Worm (Caenorhabditis elegans) whole organism, mixed stage, embryonic: ENCODE measurements around the gene tbc-7.

Experiments used
- M03D4.4 ChIP-seq: sonication (generic microtip); optimal IDR thresholded peaks from 2 replicates; lab custom pipeline; 2017; ENCODE audit warnings: mild to moderate bottlenecking, missing genetic modification characterization, missing compliant biosample characterization
- bed-3 ChIP-seq: fragments of 200-800 bp; sonication (Bioruptor generic); optimal IDR thresholded peaks from 3 replicates; lab custom pipeline; 2018; ENCODE audit warnings: mild to moderate bottlenecking, missing genetic modification characterization, moderate library complexity, missing compliant biosample characterization
- blmp-1 ChIP-seq: fragments of 150-350 bp; optimal IDR thresholded peaks from 2 replicates; lab custom pipeline; 2014; ENCODE audit warnings: missing biosample characterization, missing genetic modification characterization
- ceh-39 ChIP-seq: fragments of 150-350 bp; optimal IDR thresholded peaks from 2 replicates; lab custom pipeline; 2014; ENCODE audit warnings: missing biosample characterization, missing genetic modification characterization
- ceh-43 ChIP-seq: fragments of 200-800 bp; sonication (Bioruptor generic); optimal IDR thresholded peaks from 2 replicates; lab custom pipeline; 2018; ENCODE audit warnings: mild to moderate bottlenecking, missing genetic modification characterization, moderate library complexity, missing compliant biosample characterization
- ceh-83 ChIP-seq: fragments of 200-800 bp; sonication (Bioruptor generic); optimal IDR thresholded peaks from 2 replicates; lab custom pipeline; 2018; ENCODE audit warnings: mild to moderate bottlenecking, missing genetic modification characterization, missing compliant biosample characterization
- ces-1 ChIP-seq: fragments of 150-350 bp; optimal IDR thresholded peaks from 2 replicates; lab custom pipeline; 2014; ENCODE audit warnings: missing biosample characterization, missing genetic modification reagents, missing genetic modification characterization
- cnd-1 ChIP-seq: fragments of 200-800 bp; sonication (Bioruptor generic); optimal IDR thresholded peaks from 2 replicates; lab custom pipeline; 2018; ENCODE audit warnings: mild to moderate bottlenecking, missing genetic modification characterization, missing compliant biosample characterization
- drap-1 ChIP-seq: fragments of 200-800 bp; sonication (Bioruptor generic); optimal IDR thresholded peaks from 3 replicates; lab custom pipeline; 2018; ENCODE audit warnings: mild to moderate bottlenecking, missing genetic modification characterization, missing compliant biosample characterization
- elt-1 ChIP-seq: sonication (generic microtip); optimal IDR thresholded peaks from 2 replicates; lab custom pipeline; 2017; ENCODE audit warnings: missing genetic modification characterization, mild to moderate bottlenecking, missing compliant biosample characterization, antibody characterized with exemption, moderate library complexity, borderline replicate concordance; ENCODE audit not compliant: insufficient read depth
- elt-3 ChIP-seq: fragments of 150-350 bp; optimal IDR thresholded peaks from 2 replicates; lab custom pipeline; 2014; ENCODE audit warnings: missing biosample characterization, missing genetic modification characterization
- flh-1 ChIP-seq: fragments of 200-800 bp; sonication (Bioruptor generic); optimal IDR thresholded peaks from 2 replicates; lab custom pipeline; 2018; ENCODE audit warnings: mild to moderate bottlenecking, missing genetic modification characterization, moderate library complexity, missing compliant biosample characterization
- ham-2 ChIP-seq: fragments of 200-800 bp; sonication (Bioruptor generic); optimal IDR thresholded peaks from 2 replicates; lab custom pipeline; 2018; ENCODE audit warnings: mild to moderate bottlenecking, missing genetic modification characterization, missing compliant biosample characterization
- hlh-1 ChIP-seq: fragments of 150-350 bp; optimal IDR thresholded peaks from 2 replicates; lab custom pipeline; 2014; ENCODE audit warnings: missing biosample characterization, missing genetic modification reagents, missing genetic modification characterization
- lin-13 ChIP-seq: fragments of 150-350 bp; optimal IDR thresholded peaks from 2 replicates; lab custom pipeline; 2014; ENCODE audit warnings: missing biosample characterization, missing genetic modification characterization
- lin-32 ChIP-seq: fragments of 200-800 bp; sonication (Bioruptor generic); optimal IDR thresholded peaks from 2 replicates; lab custom pipeline; 2018; ENCODE audit warnings: mild to moderate bottlenecking, missing genetic modification characterization, missing compliant biosample characterization
- lsy-2 ChIP-seq: fragments of 150-350 bp; optimal IDR thresholded peaks from 2 replicates; lab custom pipeline; 2014; ENCODE audit warnings: missing biosample characterization, missing genetic modification characterization
- mab-5 ChIP-seq: fragments of 150-350 bp; optimal IDR thresholded peaks from 2 replicates; lab custom pipeline; 2014; ENCODE audit warnings: missing biosample characterization, missing genetic modification characterization
- mep-1 ChIP-seq: fragments of 150-350 bp; optimal IDR thresholded peaks from 2 replicates; lab custom pipeline; 2017; ENCODE audit warnings: missing biosample characterization, missing genetic modification reagents, missing genetic modification characterization, inconsistent platforms
- mls-2 ChIP-seq: sonication (generic microtip); optimal IDR thresholded peaks from 2 replicates; lab custom pipeline; 2016; ENCODE audit warnings: mild to moderate bottlenecking, missing genetic modification characterization, moderate library complexity, missing compliant biosample characterization
- nhr-12 ChIP-seq: fragments of 150-350 bp; optimal IDR thresholded peaks from 2 replicates; lab custom pipeline; 2014; ENCODE audit warnings: missing biosample characterization, missing genetic modification characterization
- nhr-2 ChIP-seq: fragments of 150-350 bp; optimal IDR thresholded peaks from 2 replicates; lab custom pipeline; 2014; ENCODE audit warnings: missing biosample characterization, missing genetic modification characterization
- nhr-237 ChIP-seq: fragments of 150-350 bp; optimal IDR thresholded peaks from 2 replicates; lab custom pipeline; 2014; ENCODE audit warnings: missing biosample characterization, missing genetic modification characterization
- nhr-28 ChIP-seq: fragments of 150-350 bp; optimal IDR thresholded peaks from 2 replicates; lab custom pipeline; 2014; ENCODE audit warnings: missing biosample characterization, missing genetic modification characterization
- nhr-76 ChIP-seq: sonication (generic microtip); optimal IDR thresholded peaks from 2 replicates; lab custom pipeline; 2017; ENCODE audit warnings: missing biosample characterization, missing genetic modification characterization
- pha-4 ChIP-seq: fragments of 150-350 bp; optimal IDR thresholded peaks from 2 replicates; lab custom pipeline; 2018; ENCODE audit warnings: missing biosample characterization, missing genetic modification reagents, missing genetic modification characterization
- sem-2 ChIP-seq: fragments of 200-800 bp; sonication (Bioruptor generic); optimal IDR thresholded peaks from 2 replicates; lab custom pipeline; 2018; ENCODE audit warnings: mild to moderate bottlenecking, missing genetic modification characterization, missing compliant biosample characterization
- snpc-4 ChIP-seq: fragments of 150-350 bp; optimal IDR thresholded peaks from 2 replicates; lab custom pipeline; 2014; ENCODE audit warnings: missing biosample characterization, missing genetic modification characterization
- sptf-1 ChIP-seq: sonication (generic microtip); optimal IDR thresholded peaks from 2 replicates; lab custom pipeline; 2017; ENCODE audit warnings: mild to moderate bottlenecking, missing genetic modification characterization, moderate library complexity, missing compliant biosample characterization
- tbx-8 ChIP-seq: fragments of 200-800 bp; sonication (Bioruptor generic); optimal IDR thresholded peaks from 2 replicates; lab custom pipeline; 2018; ENCODE audit warnings: mild to moderate bottlenecking, missing genetic modification characterization, moderate library complexity, missing compliant biosample characterization
- unc-120 ChIP-seq: sonication (generic microtip); optimal IDR thresholded peaks from 2 replicates; lab custom pipeline; 2017; ENCODE audit warnings: missing genetic modification characterization, missing compliant biosample characterization; ENCODE audit not compliant: poor library complexity, severe bottlenecking
- unc-39 ChIP-seq: fragments of 150-350 bp; optimal IDR thresholded peaks from 2 replicates; lab custom pipeline; 2014; ENCODE audit warnings: missing biosample characterization, missing genetic modification characterization
- unc-62 ChIP-seq: fragments of 150-350 bp; optimal IDR thresholded peaks from 2 replicates; lab custom pipeline; 2014; ENCODE audit warnings: missing biosample characterization, missing genetic modification reagents, missing genetic modification characterization
- zip-8 ChIP-seq: fragments of 150-350 bp; optimal IDR thresholded peaks from 2 replicates; lab custom pipeline; 2014; ENCODE audit warnings: missing biosample characterization, missing genetic modification characterization
- ztf-11 ChIP-seq: fragments of 150-350 bp; optimal IDR thresholded peaks from 2 replicates; lab custom pipeline; 2014; ENCODE audit warnings: missing biosample characterization, missing genetic modification characterization

tbc-7 gene

ce11 chrX:5133980-5134379, at the start of gene tbc-7:
Gene tbc-7, plus strand, starts transcription at chrX:5134280.
- TF ChIP-seq ceh-43 (GFP tag; lab: Kevin White, UChicago) (no peak), hlh-1 (tag; lab: Kevin White, UChicago) (no peak), flh-1 (GFP tag; lab: Kevin White, UChicago) (no peak), zip-8 (no peak), unc-120 (tag; lab: Kevin White, UChicago) (no peak), nhr-76 (tag; lab: Kevin White, UChicago) (no peak), sem-2 (GFP tag; lab: Kevin White, UChicago) (no peak), sptf-1 (tag; lab: Kevin White, UChicago) (no peak), nhr-28 (tag; lab: Kevin White, UChicago) (no peak), elt-3 (tag; lab: Kevin White, UChicago) (no peak), mab-5 (tag; lab: Kevin White, UChicago) (no peak), elt-1 (no peak), bed-3 (GFP tag; lab: Kevin White, UChicago) (no peak), unc-62 (no peak), mls-2 (tag; lab: Kevin White, UChicago) (no peak), ceh-39 (tag; lab: Kevin White, UChicago) (no peak), nhr-237 (tag; lab: Kevin White, UChicago) (no peak)

ce11 chrX:5084495-5084894, 49.6 kb upstream of the tbc-7 start, which contains the start of gene ets-5:
Gene ets-5, minus strand, starts transcription at chrX:5084526.
- TF ChIP-seq mls-2 (tag; lab: Kevin White, UChicago) (no peak), elt-3 (tag; lab: Kevin White, UChicago) (no peak), zip-8 (no peak), ham-2 (GFP tag; lab: Kevin White, UChicago) (no peak), mab-5 (tag; lab: Kevin White, UChicago) (no peak), hlh-1 (tag; lab: Kevin White, UChicago) (no peak), unc-39 (tag; lab: Kevin White, UChicago) (no peak), nhr-237 (tag; lab: Kevin White, UChicago) (no peak), nhr-28 (tag; lab: Kevin White, UChicago) (no peak), ceh-43 (GFP tag; lab: Kevin White, UChicago) (no peak), lin-13 (no peak), flh-1 (GFP tag; lab: Kevin White, UChicago) (no peak), elt-1 (no peak), unc-120 (tag; lab: Kevin White, UChicago) (no peak)

- TF ChIP-seq zip-8, result no peak
- peak; percentile 68 for TF ChIP-seq nhr-237 (tag; lab: Kevin White, UChicago)
- TF ChIP-seq nhr-2 (tag; lab: Kevin White, UChicago), result no peak
- peak; percentile 15 for TF ChIP-seq ceh-39 (tag; lab: Kevin White, UChicago)
- peak; percentile 66 for TF ChIP-seq lin-13
- peak; percentile 95 for TF ChIP-seq unc-120 (tag; lab: Kevin White, UChicago)
- TF ChIP-seq mls-2 (tag; lab: Kevin White, UChicago), result peak; percentile 99
- TF ChIP-seq sem-2 (GFP tag; lab: Kevin White, UChicago), result peak; percentile 93
- peak; percentile 98 for TF ChIP-seq drap-1 (GFP tag; lab: Kevin White, UChicago)
- TF ChIP-seq sptf-1 (tag; lab: Kevin White, UChicago), result peak; percentile 98
- TF ChIP-seq ztf-11 (tag; lab: Kevin White, UChicago), result peak; percentile 79
- peak; percentile 93 for TF ChIP-seq mep-1
- TF ChIP-seq lsy-2 (tag; lab: Kevin White, UChicago), result peak; percentile 55
- TF ChIP-seq snpc-4 (tag; lab: Kevin White, UChicago), result no peak
- peak; percentile 92 for TF ChIP-seq bed-3 (GFP tag; lab: Kevin White, UChicago)
- TF ChIP-seq unc-62, result peak; percentile 74
- no peak for TF ChIP-seq blmp-1 (tag; lab: Kevin White, UChicago)
- peak; percentile 94 for TF ChIP-seq ceh-43 (GFP tag; lab: Kevin White, UChicago)
- TF ChIP-seq elt-3 (tag; lab: Kevin White, UChicago), result peak; percentile 52
- TF ChIP-seq M03D4.4, result peak; percentile 96
- peak; percentile 27 for TF ChIP-seq nhr-76 (tag; lab: Kevin White, UChicago)
- peak; percentile 74 for TF ChIP-seq mab-5 (tag; lab: Kevin White, UChicago)
- TF ChIP-seq elt-1, result no peak
- peak; percentile 91 for TF ChIP-seq flh-1 (GFP tag; lab: Kevin White, UChicago)
- peak; percentile 90 for TF ChIP-seq lin-32 (GFP tag; lab: Kevin White, UChicago)
- TF ChIP-seq unc-39 (tag; lab: Kevin White, UChicago), result peak; percentile 54
- TF ChIP-seq ces-1 (GFP tag; lab: Kevin White, UChicago), result peak; percentile 73
- peak; percentile 64 for TF ChIP-seq pha-4 (tag; lab: Kevin White, UChicago)
- TF ChIP-seq ham-2 (GFP tag; lab: Kevin White, UChicago), result peak; percentile 97
- TF ChIP-seq nhr-12, result peak; percentile 56
- TF ChIP-seq nhr-28 (tag; lab: Kevin White, UChicago), result peak; percentile 56
- peak; percentile 96 for TF ChIP-seq cnd-1 (tag; lab: Kevin White, UChicago)
- TF ChIP-seq ceh-83 (GFP tag; lab: Kevin White, UChicago), result peak; percentile 99
- peak; percentile 92 for TF ChIP-seq tbx-8 (GFP tag; lab: Kevin White, UChicago)
- TF ChIP-seq hlh-1 (tag; lab: Kevin White, UChicago), result peak; percentile 81
Observed at ce11 chrX:5085465-5085864, 48.6 kb upstream of the tbc-7 start.
